Worm (Caenorhabditis elegans) whole organism, L1 larva: ENCODE data around the gene marc-1.

Experiments used
- C16A3.4 ChIP-seq: fragments of 150-350 bp; optimal IDR thresholded peaks from 2 replicates; lab custom pipeline; 2014; ENCODE audit warnings: missing biosample characterization, missing genetic modification characterization
- C34B4.2 ChIP-seq: sonication (generic microtip); optimal IDR thresholded peaks from 2 replicates; lab custom pipeline; 2017; ENCODE audit warnings: mild to moderate bottlenecking, missing genetic modification characterization, missing compliant biosample characterization
- Y116A8C.19 ChIP-seq: sonication (generic microtip); optimal IDR thresholded peaks from 2 replicates; lab custom pipeline; 2016; ENCODE audit warnings: missing compliant biosample characterization, missing genetic modification characterization, borderline replicate concordance
- alr-1 ChIP-seq: fragments of 200-800 bp; sonication (Bioruptor generic); optimal IDR thresholded peaks from 2 replicates; lab custom pipeline; 2018; ENCODE audit warnings: borderline replicate concordance, mild to moderate bottlenecking, missing genetic modification characterization, missing compliant biosample characterization
- aly-2 ChIP-seq: fragments of 150-350 bp; optimal IDR thresholded peaks from 2 replicates; lab custom pipeline; 2014; ENCODE audit warnings: missing biosample characterization, missing genetic modification characterization
- blmp-1 ChIP-seq: fragments of 150-350 bp; optimal IDR thresholded peaks from 2 replicates; lab custom pipeline; 2014; ENCODE audit warnings: missing biosample characterization, missing genetic modification characterization
- ceh-63 ChIP-seq: fragments of 200-800 bp; sonication (Bioruptor generic); optimal IDR thresholded peaks from 2 replicates; lab custom pipeline; 2018; ENCODE audit warnings: mild to moderate bottlenecking, missing genetic modification characterization, missing compliant biosample characterization
- ceh-8 ChIP-seq: fragments of 200-800 bp; sonication (Bioruptor generic); optimal IDR thresholded peaks from 2 replicates; lab custom pipeline; 2018; ENCODE audit warnings: mild to moderate bottlenecking, missing genetic modification characterization, moderate library complexity, missing compliant biosample characterization
- ceh-82 ChIP-seq, 3 experiments: fragments of 150-350 bp in 1 of 3; sonication (generic microtip) in 2 of 3; optimal IDR thresholded peaks; 2 replicates each; lab custom pipeline; 2014 to 2017; ENCODE audit warnings: missing biosample characterization in 3 of 3, missing genetic modification characterization in 3 of 3
- ces-1 ChIP-seq: fragments of 150-350 bp; optimal IDR thresholded peaks from 2 replicates; lab custom pipeline; 2014; ENCODE audit warnings: missing biosample characterization, missing genetic modification reagents, missing genetic modification characterization
- dsc-1 ChIP-seq: sonication (generic microtip); optimal IDR thresholded peaks from 2 replicates; lab custom pipeline; 2016; ENCODE audit warnings: mild to moderate bottlenecking, missing genetic modification characterization, missing compliant biosample characterization
- efl-1 ChIP-seq, 4 experiments: fragments of 150-350 bp; optimal IDR thresholded peaks in 3 of 4; peaks in 1 of 4; 1 replicate in 1 of 4; 2 replicates in 3 of 4; lab custom pipeline; 2014; ENCODE audit warnings: missing biosample characterization in 2 of 4, missing genetic modification characterization in 2 of 4, missing genetic modification reagents in 2 of 4
- elt-2 ChIP-seq: sonication (generic microtip); optimal IDR thresholded peaks from 2 replicates; lab custom pipeline; 2016; ENCODE audit warnings: missing genetic modification characterization, mild to moderate bottlenecking, inconsistent platforms, missing compliant biosample characterization, missing genetic modification reagents
- fkh-10 ChIP-seq: sonication (generic microtip); optimal IDR thresholded peaks from 2 replicates; lab custom pipeline; 2017; ENCODE audit warnings: missing biosample characterization, missing genetic modification reagents, missing genetic modification characterization
- fkh-8 ChIP-seq: sonication (generic microtip); optimal IDR thresholded peaks from 2 replicates; lab custom pipeline; 2016; ENCODE audit warnings: mild to moderate bottlenecking, missing genetic modification characterization, missing compliant biosample characterization
- fos-1 ChIP-seq: fragments of 150-350 bp; optimal IDR thresholded peaks from 2 replicates; lab custom pipeline; 2014; ENCODE audit warnings: missing biosample characterization, missing genetic modification characterization
- grh-1 ChIP-seq: fragments of 200-800 bp; sonication (Bioruptor generic); IDR thresholded peaks from 2 replicates; pipeline ENCODE4 v1.3.6; 2022; ENCODE audit warnings: missing genetic modification reagents, missing genetic modification characterization, missing compliant biosample characterization
- hlh-17 ChIP-seq: fragments of 200-800 bp; sonication (Bioruptor generic); optimal IDR thresholded peaks from 2 replicates; lab custom pipeline; 2018; ENCODE audit warnings: missing genetic modification characterization, mild to moderate bottlenecking, missing compliant biosample characterization, moderate library complexity, borderline replicate concordance
- irx-1 ChIP-seq: sonication (generic microtip); optimal IDR thresholded peaks from 2 replicates; lab custom pipeline; 2016; ENCODE audit warnings: missing genetic modification characterization, missing compliant biosample characterization
- jun-1 ChIP-seq: fragments of 150-350 bp; optimal IDR thresholded peaks from 2 replicates; lab custom pipeline; 2014; ENCODE audit warnings: missing biosample characterization, missing genetic modification reagents, missing genetic modification characterization
- lin-13 ChIP-seq: fragments of 150-350 bp; optimal IDR thresholded peaks from 2 replicates; lab custom pipeline; 2014; ENCODE audit warnings: missing biosample characterization, missing genetic modification reagents, missing genetic modification characterization
- lin-14 ChIP-seq: fragments of 200-800 bp; sonication (Bioruptor generic); optimal IDR thresholded peaks from 2 replicates; lab custom pipeline; 2018; ENCODE audit warnings: mild to moderate bottlenecking, missing genetic modification characterization, moderate library complexity, missing compliant biosample characterization
- lin-35 ChIP-seq, 2 experiments: fragments of 150-350 bp; optimal IDR thresholded peaks; 2 replicates each; lab custom pipeline; 2014; ENCODE audit warnings: missing biosample characterization in 2 of 2, missing genetic modification characterization in 2 of 2, missing genetic modification reagents in 2 of 2
- lir-3 ChIP-seq: sonication (generic microtip); optimal IDR thresholded peaks from 2 replicates; lab custom pipeline; 2016; ENCODE audit warnings: mild to moderate bottlenecking, missing genetic modification characterization, moderate library complexity, missing compliant biosample characterization; ENCODE audit not compliant: poor library complexity
- mab-9 ChIP-seq: fragments of 200-800 bp; sonication (Bioruptor generic); IDR thresholded peaks from 2 replicates; pipeline ENCODE4 v1.3.6; 2022; ENCODE audit warnings: missing genetic modification reagents, missing genetic modification characterization, missing compliant biosample characterization
- mdl-1 ChIP-seq, 2 experiments: fragments of 150-350 bp; optimal IDR thresholded peaks; 2 replicates each; lab custom pipeline; 2014 to 2017; ENCODE audit warnings: missing biosample characterization in 2 of 2, missing genetic modification characterization in 2 of 2, inconsistent platforms in 1 of 2
- mep-1 ChIP-seq: fragments of 150-350 bp; optimal IDR thresholded peaks from 2 replicates; lab custom pipeline; 2014; ENCODE audit warnings: missing biosample characterization, missing genetic modification characterization
- nhr-12 ChIP-seq: sonication (generic microtip); optimal IDR thresholded peaks from 2 replicates; lab custom pipeline; 2017; ENCODE audit warnings: missing biosample characterization, missing genetic modification characterization
- nhr-20 ChIP-seq: sonication (generic microtip); optimal IDR thresholded peaks from 2 replicates; lab custom pipeline; 2016; ENCODE audit warnings: mild to moderate bottlenecking, missing genetic modification characterization, missing compliant biosample characterization
- nhr-237 ChIP-seq: fragments of 150-350 bp; optimal IDR thresholded peaks from 2 replicates; lab custom pipeline; 2014; ENCODE audit warnings: missing biosample characterization, missing genetic modification characterization
- nhr-28 ChIP-seq: fragments of 150-350 bp; optimal IDR thresholded peaks from 2 replicates; lab custom pipeline; 2014; ENCODE audit warnings: missing biosample characterization, missing genetic modification characterization
- nhr-47 ChIP-seq: sonication (generic microtip); optimal IDR thresholded peaks from 2 replicates; lab custom pipeline; 2016; ENCODE audit warnings: mild to moderate bottlenecking, missing genetic modification characterization, moderate library complexity, missing compliant biosample characterization
- nhr-76 ChIP-seq: sonication (generic microtip); optimal IDR thresholded peaks from 2 replicates; lab custom pipeline; 2017; ENCODE audit warnings: missing biosample characterization, missing genetic modification characterization
- nhr-84 ChIP-seq: sonication (generic microtip); optimal IDR thresholded peaks from 2 replicates; lab custom pipeline; 2017; ENCODE audit warnings: missing biosample characterization, missing genetic modification characterization
- nhr-85 ChIP-seq: sonication (generic microtip); peaks from one replicate; lab custom pipeline; 2016; ENCODE audit warnings: missing genetic modification characterization, inconsistent platforms, missing compliant biosample characterization
- nhr-90 ChIP-seq: sonication (generic microtip); optimal IDR thresholded peaks from 2 replicates; lab custom pipeline; 2016; ENCODE audit warnings: mild to moderate bottlenecking, missing genetic modification characterization, missing compliant biosample characterization; ENCODE audit not compliant: poor library complexity
- pag-3 ChIP-seq: sonication (generic microtip); optimal IDR thresholded peaks from 2 replicates; lab custom pipeline; 2017; ENCODE audit warnings: missing genetic modification characterization, mild to moderate bottlenecking, missing compliant biosample characterization, antibody characterized with exemption, borderline replicate concordance; ENCODE audit not compliant: insufficient read depth
- pax-3 ChIP-seq: fragments of 200-800 bp; sonication (Bioruptor generic); optimal IDR thresholded peaks from 2 replicates; lab custom pipeline; 2018; ENCODE audit warnings: mild to moderate bottlenecking, missing genetic modification characterization, moderate library complexity, missing compliant biosample characterization
- pqm-1 ChIP-seq: sonication (generic microtip); optimal IDR thresholded peaks from 3 replicates; lab custom pipeline; 2017; ENCODE audit warnings: missing biosample characterization, missing genetic modification characterization
- rnt-1 ChIP-seq: sonication (generic microtip); optimal IDR thresholded peaks from 2 replicates; lab custom pipeline; 2016; ENCODE audit warnings: mild to moderate bottlenecking, missing genetic modification characterization, moderate library complexity, missing compliant biosample characterization
- skn-1 ChIP-seq: fragments of 150-350 bp; optimal IDR thresholded peaks from 2 replicates; lab custom pipeline; 2014; ENCODE audit warnings: missing biosample characterization, missing genetic modification characterization
- snpc-4 ChIP-seq: fragments of 150-350 bp; optimal IDR thresholded peaks from 2 replicates; lab custom pipeline; 2014; ENCODE audit warnings: missing biosample characterization, missing genetic modification characterization
- sptf-1 ChIP-seq: fragments of 150-350 bp; optimal IDR thresholded peaks from 2 replicates; lab custom pipeline; 2014; ENCODE audit warnings: missing biosample characterization, missing genetic modification characterization
- sup-37 ChIP-seq: fragments of 200-800 bp; sonication (Bioruptor generic); optimal IDR thresholded peaks from 2 replicates; lab custom pipeline; 2018; ENCODE audit warnings: mild to moderate bottlenecking, missing genetic modification characterization, missing compliant biosample characterization
- tlp-1 ChIP-seq: fragments of 150-350 bp; optimal IDR thresholded peaks from 2 replicates; lab custom pipeline; 2014; ENCODE audit warnings: missing biosample characterization, missing genetic modification characterization
- unc-30 ChIP-seq: sonication (generic microtip); optimal IDR thresholded peaks from 2 replicates; lab custom pipeline; 2017; ENCODE audit warnings: missing biosample characterization, missing genetic modification characterization
- unc-98 ChIP-seq: fragments of 200-800 bp; sonication (Bioruptor generic); IDR thresholded peaks from 2 replicates; pipeline ENCODE4 v1.3.6; 2022; ENCODE audit warnings: missing genetic modification characterization, missing compliant biosample characterization
- vab-15 ChIP-seq: sonication (generic microtip); optimal IDR thresholded peaks from 2 replicates; lab custom pipeline; 2017; ENCODE audit warnings: missing genotype, mild to moderate bottlenecking, missing genetic modification characterization, missing compliant biosample characterization
- xbp-1 ChIP-seq: sonication (generic microtip); optimal IDR thresholded peaks from 2 replicates; lab custom pipeline; 2016; ENCODE audit warnings: missing genetic modification characterization, missing compliant biosample characterization
- zag-1 ChIP-seq: fragments of 150-350 bp; optimal IDR thresholded peaks from 2 replicates; lab custom pipeline; 2014; ENCODE audit warnings: missing biosample characterization, missing genetic modification characterization
- zip-4 ChIP-seq: fragments of 200-800 bp; sonication (Bioruptor generic); optimal IDR thresholded peaks from 2 replicates; lab custom pipeline; 2018; ENCODE audit warnings: mild to moderate bottlenecking, missing genetic modification characterization, moderate library complexity, missing compliant biosample characterization
- ztf-11 ChIP-seq, 2 experiments: sonication (generic microtip); optimal IDR thresholded peaks; 2 replicates each; lab custom pipeline; 2016 to 2017; ENCODE audit warnings: missing genetic modification characterization in 2 of 2, missing biosample characterization in 1 of 2, missing compliant biosample characterization in 1 of 2
- ztf-4 ChIP-seq: fragments of 150-350 bp; optimal IDR thresholded peaks from 2 replicates; lab custom pipeline; 2014; ENCODE audit warnings: missing biosample characterization, missing genetic modification characterization

The marc-1 gene

DNA sequence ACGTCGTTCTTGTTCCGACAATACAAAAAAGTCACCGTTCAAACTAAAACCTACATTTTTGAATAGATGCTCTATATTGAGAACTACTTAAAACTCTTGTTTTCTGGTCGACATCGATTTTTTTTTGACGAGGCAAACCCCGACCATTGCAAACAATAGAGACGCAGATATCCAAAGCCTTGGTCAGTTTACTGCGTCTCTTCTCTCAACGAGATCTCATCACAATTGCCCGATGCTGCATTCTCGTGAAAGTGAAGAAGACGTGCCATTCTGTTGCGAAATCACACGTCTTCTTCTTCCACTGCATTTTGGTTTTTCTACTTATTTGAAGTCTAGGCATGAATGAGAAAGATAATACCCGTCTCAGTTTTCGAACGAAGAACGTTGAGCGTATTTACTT lies 35.1 kb upstream of the marc-1 start:
- no peak for TF ChIP-seq grh-1 (GFP tag; lab: Robert Waterston, UW)
- TF ChIP-seq aly-2: no peak
- no peak for TF ChIP-seq jun-1 (tag; lab: Kevin White, UChicago)
- TF ChIP-seq ceh-82 (tag; optimal IDR thresholded peaks at IDR 0.05; lab: Kevin White, UChicago): peak; percentile 31 to 73 (median 69)
- no peak for TF ChIP-seq elt-2 (tag; lab: Kevin White, UChicago)
- TF ChIP-seq zag-1 (tag; lab: Kevin White, UChicago): no peak
- TF ChIP-seq nhr-90 (tag; lab: Kevin White, UChicago): no peak
- no peak for TF ChIP-seq Y116A8C.19 (tag; lab: Kevin White, UChicago)
- no peak for TF ChIP-seq unc-98 (GFP tag; lab: Robert Waterston, UW)
- peak; percentile 36 for TF ChIP-seq nhr-85 (tag; lab: Kevin White, UChicago)
- TF ChIP-seq fkh-10 (GFP tag; lab: Kevin White, UChicago): no peak
- no peak for TF ChIP-seq pax-3
- TF ChIP-seq rnt-1 (tag; lab: Kevin White, UChicago): no peak
- TF ChIP-seq nhr-28 (tag; lab: Kevin White, UChicago): no peak
- TF ChIP-seq nhr-20 (tag; lab: Kevin White, UChicago): no peak
- no peak for TF ChIP-seq nhr-12
- TF ChIP-seq fkh-8 (tag; lab: Kevin White, UChicago): peak; percentile 64
- no peak for TF ChIP-seq fos-1 (tag; lab: Kevin White, UChicago)
- TF ChIP-seq nhr-47 (tag; lab: Kevin White, UChicago): peak; percentile 42
- peak in 1 of 2 experiments; percentile 17 for TF ChIP-seq mdl-1 (tag; optimal IDR thresholded peaks at IDR 0.05; lab: Kevin White, UChicago)
- TF ChIP-seq hlh-17: no peak
- peak; percentile 20 for TF ChIP-seq xbp-1
- peak; percentile 33 for TF ChIP-seq C16A3.4
- TF ChIP-seq ztf-11 (tag; optimal IDR thresholded peaks at IDR 0.05; lab: Kevin White, UChicago): no peak
- TF ChIP-seq sup-37 (GFP tag; lab: Kevin White, UChicago): no peak
- peak; percentile 41 to 55 for TF ChIP-seq efl-1 (optimal IDR thresholded peaks at IDR 0.05; lab: Kevin White, UChicago)
- peak; percentile 13 to 85 for TF ChIP-seq efl-1 (GFP tag; optimal IDR thresholded peaks at IDR 0.05 in 1 of 2; lab: Kevin White, UChicago)
- TF ChIP-seq snpc-4: peak; percentile 26
- no peak for TF ChIP-seq lir-3 (tag; lab: Kevin White, UChicago)
- TF ChIP-seq tlp-1 (tag; lab: Kevin White, UChicago): no peak
- TF ChIP-seq ceh-63 (GFP tag; lab: Kevin White, UChicago): no peak
- peak; percentile 61 for TF ChIP-seq mep-1
- TF ChIP-seq pag-3: no peak
- TF ChIP-seq vab-15 (tag; lab: Kevin White, UChicago): no peak
- TF ChIP-seq irx-1 (tag; lab: Kevin White, UChicago): no peak
- TF ChIP-seq ceh-8: no peak
- no peak for TF ChIP-seq nhr-76 (tag; lab: Kevin White, UChicago)
- no peak for TF ChIP-seq zip-4
- peak; percentile 93 for TF ChIP-seq blmp-1
- no peak for TF ChIP-seq nhr-84 (tag; lab: Kevin White, UChicago)
- no peak for TF ChIP-seq ces-1 (GFP tag; lab: Kevin White, UChicago)
- TF ChIP-seq C34B4.2 (tag; lab: Kevin White, UChicago): no peak
- TF ChIP-seq mab-9 (GFP tag; lab: Robert Waterston, UW): no peak
- TF ChIP-seq lin-35 (GFP tag; optimal IDR thresholded peaks at IDR 0.05; lab: Kevin White, UChicago): peak; percentile 35 to 54
- TF ChIP-seq alr-1 (tag; lab: Kevin White, UChicago): no peak
- no peak for TF ChIP-seq dsc-1
- peak; percentile 61 for TF ChIP-seq skn-1
- TF ChIP-seq nhr-237 (tag; lab: Kevin White, UChicago): no peak
- no peak for TF ChIP-seq ztf-4 (tag; lab: Kevin White, UChicago)
- TF ChIP-seq pqm-1 (tag; lab: Kevin White, UChicago): no peak
- TF ChIP-seq sptf-1 (tag; lab: Kevin White, UChicago): no peak
- no peak for TF ChIP-seq unc-30 (tag; lab: Kevin White, UChicago)
- TF ChIP-seq lin-14 (GFP tag; lab: Kevin White, UChicago): peak; percentile 90
- no peak for TF ChIP-seq lin-13 (GFP tag; lab: Kevin White, UChicago)
